Fruit fly (Drosophila melanogaster): Measurements from ENCODE around the gene CG10550.

dm6 chr3R:25305822-25306544, 2.2 kb downstream of the CG10550 start:
- TF ChIP-seq psq (optimal IDR thresholded peaks at IDR 0.05) (no peak), pan (optimal IDR thresholded peaks at IDR 0.05) (no peak), usp (GFP tag; optimal IDR thresholded peaks at IDR 0.05) (no peak), Dll (optimal IDR thresholded peaks at IDR 0.05) (no peak)

Data from whole organism.